Fruit fly (Drosophila melanogaster): ENCODE data around the gene nej.

Gene nej

DNA sequence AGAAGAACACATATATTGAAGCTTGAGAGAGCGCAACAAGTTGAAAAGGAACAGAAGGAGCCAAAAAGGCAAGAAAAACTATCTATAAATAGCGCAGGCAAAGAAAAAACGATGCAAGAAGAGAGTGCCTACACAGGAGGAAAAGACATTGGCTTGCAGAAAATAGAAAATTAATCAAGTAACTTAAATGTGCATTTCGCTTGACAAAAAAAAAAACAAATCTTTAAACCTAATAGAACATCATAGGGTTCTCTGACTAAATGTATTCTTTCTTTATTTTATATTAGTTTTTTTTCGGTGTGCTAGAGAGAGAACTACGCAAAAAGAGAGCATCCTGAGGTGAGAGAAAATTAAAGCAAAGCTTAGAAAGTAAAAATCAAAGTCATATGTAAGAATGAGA lies 36.8 kb downstream of the nej start (continued):
- TF ChIP-seq jumu (GFP tag; optimal IDR thresholded peaks at IDR 0.05) = no peak
- TF ChIP-seq Atf6 (GFP tag; IDR thresholded peaks at IDR 0.05) = no peak
- TF ChIP-seq CrebB (tag; optimal IDR thresholded peaks at IDR 0.05) = no peak
- TF ChIP-seq pan (optimal IDR thresholded peaks at IDR 0.05) = no peak
- TF ChIP-seq pan (GFP tag; optimal IDR thresholded peaks at IDR 0.05 in 1 of 2, IDR thresholded peaks at IDR 0.05 in 1 of 2) = peak in 1 of 2 experiments; percentile 21
- no peak for TF ChIP-seq exex (tag; optimal IDR thresholded peaks at IDR 0.05)
- TF ChIP-seq CG4404 (GFP tag; IDR thresholded peaks at IDR 0.05) = 0 out of 2 replicates have a peak, but pooled peaks have one; percentile 30
- TF ChIP-seq YL-1 (GFP tag; optimal IDR thresholded peaks at IDR 0.05) = no peak
- no peak for TF ChIP-seq klu (GFP tag; IDR thresholded peaks at IDR 0.05)
- TF ChIP-seq PHDP (tag; optimal IDR thresholded peaks at IDR 0.05) = peak; percentile 36
- TF ChIP-seq Doc3 (GFP tag; IDR thresholded peaks at IDR 0.05; ENCODE audit: partially characterized antibody) = no peak
- no peak for TF ChIP-seq Tbp (GFP tag; optimal IDR thresholded peaks at IDR 0.05)
- TF ChIP-seq CG14710 (tag; optimal IDR thresholded peaks at IDR 0.05) = peak; percentile 49
- TF ChIP-seq CG10209 (GFP tag; optimal IDR thresholded peaks at IDR 0.05) = peak; percentile 19
- no peak for TF ChIP-seq ttk (GFP tag; IDR thresholded peaks at IDR 0.05)
- TF ChIP-seq phol (tag; optimal IDR thresholded peaks at IDR 0.05) = peak; percentile 60
- TF ChIP-seq Dll (GFP tag; IDR thresholded peaks at IDR 0.05; ENCODE audit: partially characterized antibody) = no peak
- TF ChIP-seq fd102C (GFP tag; optimal IDR thresholded peaks at IDR 0.05) = no peak
- no peak for TF ChIP-seq ac (GFP tag; optimal IDR thresholded peaks at IDR 0.05)
- no peak for TF ChIP-seq CG3847 (GFP tag; IDR thresholded peaks at IDR 0.05)
- peak; percentile 29 for TF ChIP-seq Camta (GFP tag; optimal IDR thresholded peaks at IDR 0.05)
- TF ChIP-seq CG12299 (tag; optimal IDR thresholded peaks at IDR 0.05) = no peak
- peak in 1 of 2 experiments; percentile 3 for TF ChIP-seq dpn (GFP tag; optimal IDR thresholded peaks at IDR 0.05)
- no peak for TF ChIP-seq sima (GFP tag; optimal IDR thresholded peaks at IDR 0.05)
- TF ChIP-seq Deaf1 (tag; optimal IDR thresholded peaks at IDR 0.05) = no peak
- TF ChIP-seq dimm (GFP tag; IDR thresholded peaks at IDR 0.05) = no peak
- TF ChIP-seq CG2678 (tag; optimal IDR thresholded peaks at IDR 0.05) = peak; percentile 33
- TF ChIP-seq fu2 (GFP tag; optimal IDR thresholded peaks at IDR 0.05) = no peak
- no peak for TF ChIP-seq CG13123 (GFP tag; optimal IDR thresholded peaks at IDR 0.05)
- TF ChIP-seq Mad (GFP tag; optimal IDR thresholded peaks at IDR 0.05) = peak; percentile 16
- peak; percentile 30; the same call in 1 of the 2 replicates for TF ChIP-seq CG14667 (GFP tag; IDR thresholded peaks at IDR 0.05)
- no peak for TF ChIP-seq CG2116 (GFP tag; optimal IDR thresholded peaks at IDR 0.05)
- no peak for TF ChIP-seq HLHmδ (GFP tag; optimal IDR thresholded peaks at IDR 0.05)
- no peak for TF ChIP-seq CG2199 (GFP tag; IDR thresholded peaks at IDR 0.05)
- TF ChIP-seq ham (GFP tag; IDR thresholded peaks at IDR 0.05) = no peak
- peak; percentile 48; the same call in 1 of the 2 replicates for TF ChIP-seq ranshi (GFP tag; IDR thresholded peaks at IDR 0.05)
- no peak for TF ChIP-seq CG5180 (GFP tag; optimal IDR thresholded peaks at IDR 0.05)
- TF ChIP-seq CG33213 (GFP tag; optimal IDR thresholded peaks at IDR 0.05) = no peak
- TF ChIP-seq CG8281 (tag; optimal IDR thresholded peaks at IDR 0.05) = no peak
- no peak for TF ChIP-seq CG8359 (GFP tag; optimal IDR thresholded peaks at IDR 0.05; ENCODE audit: borderline replicate concordance)
- no peak for TF ChIP-seq sqz (GFP tag; optimal IDR thresholded peaks at IDR 0.05)
- TF ChIP-seq CTCF (GFP tag; optimal IDR thresholded peaks at IDR 0.05) = no peak
- 0 out of 2 replicates have a peak, but pooled peaks have one; percentile 44 for TF ChIP-seq sim (GFP tag; IDR thresholded peaks at IDR 0.05)
- 0 out of 2 replicates have a peak, but pooled peaks have one; percentile 14 for TF ChIP-seq CG7372 (GFP tag; IDR thresholded peaks at IDR 0.05)
- TF ChIP-seq CG31388 (GFP tag; optimal IDR thresholded peaks at IDR 0.05) = no peak
- TF ChIP-seq Neu2 (GFP tag; optimal IDR thresholded peaks at IDR 0.05; ENCODE audit: borderline replicate concordance) = no peak
- no peak for TF ChIP-seq CG3838 (GFP tag; optimal IDR thresholded peaks at IDR 0.05)
- peak; percentile 52 for TF ChIP-seq gsb-n (tag; optimal IDR thresholded peaks at IDR 0.05)
- TF ChIP-seq hkb (optimal IDR thresholded peaks at IDR 0.05) = no peak
- no peak for TF ChIP-seq hkb (GFP tag; IDR thresholded peaks at IDR 0.05)
- TF ChIP-seq CG18764 (GFP tag; optimal IDR thresholded peaks at IDR 0.05) = peak; percentile 30
- TF ChIP-seq wek (GFP tag; optimal IDR thresholded peaks at IDR 0.05) = no peak
- peak; percentile 77 for TF ChIP-seq CG17328 (GFP tag; IDR thresholded peaks at IDR 0.05)

Data from whole organism, embryonic.